Worm (Caenorhabditis elegans) whole organism, L3 larva: ENCODE results near the gene gadr-2.

Source experiments
- R02D3.7 ChIP-seq: fragments of 150-350 bp; optimal IDR thresholded peaks from 2 replicates; lab custom pipeline; 2014; ENCODE audit warnings: missing biosample characterization, missing genetic modification characterization
- ZK546.5 ChIP-seq: sonication (generic microtip); optimal IDR thresholded peaks from 2 replicates; lab custom pipeline; 2017; ENCODE audit warnings: missing biosample characterization, missing genetic modification characterization
- ama-1 ChIP-seq: fragments of 150-350 bp; optimal IDR thresholded peaks from 2 replicates; lab custom pipeline; 2018
- ceh-16 ChIP-seq: sonication (generic microtip); optimal IDR thresholded peaks from 2 replicates; lab custom pipeline; 2017; ENCODE audit warnings: missing biosample characterization, missing genetic modification characterization
- ceh-28 ChIP-seq: fragments of 150-350 bp; optimal IDR thresholded peaks from 2 replicates; lab custom pipeline; 2014; ENCODE audit warnings: missing biosample characterization, missing genetic modification reagents, missing genetic modification characterization
- ceh-82 ChIP-seq: fragments of 150-350 bp; optimal IDR thresholded peaks from 2 replicates; lab custom pipeline; 2014; ENCODE audit warnings: missing biosample characterization, missing genetic modification characterization
- daf-12 ChIP-seq: fragments of 150-350 bp; optimal IDR thresholded peaks from 2 replicates; lab custom pipeline; 2014; ENCODE audit warnings: missing biosample characterization, missing genetic modification reagents, missing genetic modification characterization
- egl-27 ChIP-seq: sonication (generic microtip); optimal IDR thresholded peaks from 4 replicates; lab custom pipeline; 2017; ENCODE audit warnings: missing biosample characterization, missing genetic modification reagents, missing genetic modification characterization
- egl-5 ChIP-seq: fragments of 150-350 bp; optimal IDR thresholded peaks from 2 replicates; lab custom pipeline; 2017; ENCODE audit warnings: missing biosample characterization, missing genetic modification reagents, missing genetic modification characterization, inconsistent platforms
- elt-1 ChIP-seq: fragments of 150-350 bp; optimal IDR thresholded peaks from 2 replicates; lab custom pipeline; 2014; ENCODE audit warnings: missing biosample characterization, missing genetic modification characterization
- elt-2 ChIP-seq: sonication (generic microtip); optimal IDR thresholded peaks from 2 replicates; lab custom pipeline; 2016; ENCODE audit warnings: missing genetic modification reagents, mild to moderate bottlenecking, missing genetic modification characterization, missing compliant biosample characterization
- elt-3 ChIP-seq, 3 experiments: fragments of 150-350 bp in 1 of 3; sonication (generic microtip) in 2 of 3; optimal IDR thresholded peaks; 2 replicates in 2 of 3; 4 replicates in 1 of 3; lab custom pipeline; 2014 to 2017; ENCODE audit warnings: missing biosample characterization in 3 of 3, missing genetic modification characterization in 3 of 3
- eor-1 ChIP-seq, 2 experiments: fragments of 150-350 bp; optimal IDR thresholded peaks; 2 replicates each; lab custom pipeline; 2014 to 2018; ENCODE audit warnings: missing biosample characterization in 2 of 2, missing genetic modification characterization in 2 of 2
- fkh-10 ChIP-seq: sonication (generic microtip); optimal IDR thresholded peaks from 2 replicates; lab custom pipeline; 2017; ENCODE audit warnings: missing biosample characterization, missing genetic modification reagents, missing genetic modification characterization
- fkh-2 ChIP-seq: fragments of 150-350 bp; optimal IDR thresholded peaks from 2 replicates; lab custom pipeline; 2014; ENCODE audit warnings: missing biosample characterization, missing genetic modification reagents, missing genetic modification characterization
- fos-1 ChIP-seq: fragments of 150-350 bp; optimal IDR thresholded peaks from 2 replicates; lab custom pipeline; 2014; ENCODE audit warnings: missing biosample characterization, missing genetic modification characterization
- hmg-11 ChIP-seq: sonication (generic microtip); optimal IDR thresholded peaks from 2 replicates; lab custom pipeline; 2016; ENCODE audit warnings: missing genetic modification characterization, missing compliant biosample characterization
- jun-1 ChIP-seq: fragments of 150-350 bp; optimal IDR thresholded peaks from 2 replicates; lab custom pipeline; 2014; ENCODE audit warnings: missing biosample characterization, missing genetic modification reagents, missing genetic modification characterization
- lin-15B ChIP-seq: fragments of 150-350 bp; optimal IDR thresholded peaks from 2 replicates; lab custom pipeline; 2014; ENCODE audit warnings: missing biosample characterization, missing genetic modification characterization
- lin-39 ChIP-seq: fragments of 150-350 bp; optimal IDR thresholded peaks from 2 replicates; lab custom pipeline; 2018; ENCODE audit warnings: missing biosample characterization, missing genetic modification reagents, missing genetic modification characterization
- mml-1 ChIP-seq: fragments of 150-350 bp; sonication (generic microtip); optimal IDR thresholded peaks from 3 replicates; lab custom pipeline; 2014; ENCODE audit warnings: missing biosample characterization, missing genetic modification characterization
- nfya-1 ChIP-seq: sonication (generic microtip); optimal IDR thresholded peaks from 2 replicates; lab custom pipeline; 2017; ENCODE audit warnings: missing genetic modification characterization, mild to moderate bottlenecking, missing compliant biosample characterization, antibody characterized with exemption, moderate library complexity; ENCODE audit not compliant: insufficient read depth
- nhr-11 ChIP-seq: fragments of 150-350 bp; optimal IDR thresholded peaks from 2 replicates; lab custom pipeline; 2014; ENCODE audit warnings: missing biosample characterization, missing genetic modification characterization
- nhr-12 ChIP-seq: fragments of 150-350 bp; optimal IDR thresholded peaks from 2 replicates; lab custom pipeline; 2014; ENCODE audit warnings: missing biosample characterization, missing genetic modification characterization
- nhr-23 ChIP-seq: fragments of 150-350 bp; optimal IDR thresholded peaks from 2 replicates; lab custom pipeline; 2014; ENCODE audit warnings: missing biosample characterization, missing genetic modification reagents, missing genetic modification characterization
- nhr-237 ChIP-seq: fragments of 150-350 bp; optimal IDR thresholded peaks from 2 replicates; lab custom pipeline; 2014; ENCODE audit warnings: missing biosample characterization, missing genetic modification characterization
- nhr-25 ChIP-seq: sonication (generic microtip); optimal IDR thresholded peaks from 2 replicates; lab custom pipeline; 2017; ENCODE audit warnings: missing biosample characterization, missing genetic modification characterization
- nhr-28 ChIP-seq: fragments of 150-350 bp; optimal IDR thresholded peaks from 2 replicates; lab custom pipeline; 2014; ENCODE audit warnings: missing biosample characterization, missing genetic modification characterization
- nhr-43 ChIP-seq: sonication (generic microtip); optimal IDR thresholded peaks from 2 replicates; lab custom pipeline; 2016; ENCODE audit warnings: mild to moderate bottlenecking, missing genetic modification characterization, missing compliant biosample characterization; ENCODE audit not compliant: poor library complexity, severe bottlenecking
- nhr-67 ChIP-seq: fragments of 150-350 bp; optimal IDR thresholded peaks from 2 replicates; lab custom pipeline; 2014; ENCODE audit warnings: missing biosample characterization, missing genetic modification characterization
- nhr-76 ChIP-seq: fragments of 150-350 bp; sonication (generic microtip); optimal IDR thresholded peaks from 5 replicates; lab custom pipeline; 2014; ENCODE audit warnings: missing biosample characterization, missing genetic modification characterization
- nhr-77 ChIP-seq: fragments of 150-350 bp; optimal IDR thresholded peaks from 2 replicates; lab custom pipeline; 2014; ENCODE audit warnings: missing biosample characterization, missing genetic modification characterization
- pha-4 ChIP-seq: fragments of 150-350 bp; optimal IDR thresholded peaks from 2 replicates; lab custom pipeline; 2014; ENCODE audit warnings: missing biosample characterization, missing genetic modification reagents, missing genetic modification characterization
- pqm-1 ChIP-seq: fragments of 150-350 bp; optimal IDR thresholded peaks from 2 replicates; lab custom pipeline; 2017; ENCODE audit warnings: missing biosample characterization, missing genetic modification characterization, inconsistent platforms
- sea-2 ChIP-seq: fragments of 150-350 bp; sonication (generic microtip); optimal IDR thresholded peaks from 4 replicates; lab custom pipeline; 2014; ENCODE audit warnings: missing biosample characterization, missing genetic modification reagents, missing genetic modification characterization
- skn-1 ChIP-seq: fragments of 150-350 bp; optimal IDR thresholded peaks from 2 replicates; lab custom pipeline; 2014; ENCODE audit warnings: missing biosample characterization, missing genetic modification characterization
- snpc-4 ChIP-seq: fragments of 150-350 bp; optimal IDR thresholded peaks from 2 replicates; lab custom pipeline; 2014; ENCODE audit warnings: missing biosample characterization, missing genetic modification characterization
- tbx-2 ChIP-seq: sonication (generic microtip); optimal IDR thresholded peaks from 2 replicates; lab custom pipeline; 2016; ENCODE audit warnings: mild to moderate bottlenecking, missing genetic modification characterization, missing compliant biosample characterization
- unc-39 ChIP-seq: sonication (generic microtip); optimal IDR thresholded peaks from 4 replicates; lab custom pipeline; 2017; ENCODE audit warnings: missing biosample characterization, missing genetic modification characterization
- unc-62 ChIP-seq: fragments of 150-350 bp; sonication (generic microtip); optimal IDR thresholded peaks from 4 replicates; lab custom pipeline; 2014; ENCODE audit warnings: missing biosample characterization, missing genetic modification reagents, missing genetic modification characterization
- ztf-11 ChIP-seq: fragments of 150-350 bp; optimal IDR thresholded peaks from 2 replicates; lab custom pipeline; 2014; ENCODE audit warnings: missing biosample characterization, missing genetic modification characterization
- ztf-4 ChIP-seq: fragments of 150-350 bp; optimal IDR thresholded peaks from 2 replicates; lab custom pipeline; 2014; ENCODE audit warnings: missing biosample characterization, missing genetic modification characterization

The gadr-2 gene

ce11 chrIV:9523139-9523538 is 38.2 kb upstream of the gadr-2 start:
- TF ChIP-seq ama-1 (lab: Kevin White, UChicago): no peak
- no peak for TF ChIP-seq lin-15B (tag; lab: Kevin White, UChicago)
- TF ChIP-seq fkh-2 (tag; lab: Kevin White, UChicago): no peak
- no peak for TF ChIP-seq nhr-67 (tag; lab: Kevin White, UChicago)
- TF ChIP-seq tbx-2: no peak
- no peak for TF ChIP-seq R02D3.7 (tag; lab: Kevin White, UChicago)
- TF ChIP-seq elt-1 (tag; lab: Kevin White, UChicago): no peak
- TF ChIP-seq unc-39 (tag; lab: Kevin White, UChicago): no peak
- no peak for TF ChIP-seq eor-1 (tag; optimal IDR thresholded peaks at IDR 0.05; lab: Kevin White, UChicago)
- no peak for TF ChIP-seq lin-39 (tag; lab: Kevin White, UChicago)
- TF ChIP-seq hmg-11 (tag; lab: Kevin White, UChicago): no peak
- no peak for TF ChIP-seq nhr-237 (tag; lab: Kevin White, UChicago)
- TF ChIP-seq pqm-1: no peak
- TF ChIP-seq sea-2 (GFP tag; lab: Kevin White, UChicago): no peak
- TF ChIP-seq nhr-43: no peak
- no peak for TF ChIP-seq nhr-76
- TF ChIP-seq nhr-25: no peak
- TF ChIP-seq egl-5 (tag; lab: Kevin White, UChicago): no peak

- TF ChIP-seq nhr-11 (tag; lab: Kevin White, UChicago) (peak; percentile 5), lin-39 (tag; lab: Kevin White, UChicago) (no peak), ceh-16 (tag; lab: Kevin White, UChicago) (no peak)
Observed at ce11 chrIV:9520629-9521028, 35.7 kb upstream of the gadr-2 start.

ce11 chrIV:9518608-9519007 is 33.7 kb upstream of the gadr-2 start, which contains the start of gene nlp-35:
Gene nlp-35, minus strand, starts transcription at chrIV:9518926.
- TF ChIP-seq ztf-4 (tag; lab: Kevin White, UChicago) (no peak), fkh-10 (GFP tag; lab: Kevin White, UChicago) (no peak), R02D3.7 (tag; lab: Kevin White, UChicago) (no peak), mml-1 (no peak), elt-2 (tag; lab: Kevin White, UChicago) (no peak), nfya-1 (tag; lab: Kevin White, UChicago) (no peak), elt-3 (tag; optimal IDR thresholded peaks at IDR 0.05; lab: Kevin White, UChicago) (no peak), eor-1 (tag; optimal IDR thresholded peaks at IDR 0.05; lab: Kevin White, UChicago) (no peak)

ce11 chrIV:9516831-9517230 is 31.9 kb upstream of the gadr-2 start, which contains the start of gene C33A12.19:
Gene C33A12.19, plus strand, starts transcription at chrIV:9516999.
- TF ChIP-seq egl-5 (tag; lab: Kevin White, UChicago): no peak
- no peak for TF ChIP-seq ztf-4 (tag; lab: Kevin White, UChicago)
- no peak for TF ChIP-seq ama-1 (lab: Kevin White, UChicago)
- no peak for TF ChIP-seq mml-1
- peak; percentile 47 for TF ChIP-seq nhr-43
- TF ChIP-seq nhr-12: no peak
- peak; percentile 52 for TF ChIP-seq nhr-23 (tag; lab: Kevin White, UChicago)
- no peak for TF ChIP-seq ceh-28 (tag; lab: Kevin White, UChicago)
- no peak for TF ChIP-seq elt-1 (tag; lab: Kevin White, UChicago)
- peak; percentile 36 for TF ChIP-seq pqm-1
- TF ChIP-seq elt-2 (tag; lab: Kevin White, UChicago): peak; percentile 58
- peak; percentile 34 for TF ChIP-seq nfya-1 (tag; lab: Kevin White, UChicago)

- TF ChIP-seq pqm-1 (peak; percentile 34), elt-2 (tag; lab: Kevin White, UChicago) (peak; percentile 46), nhr-28 (tag; lab: Kevin White, UChicago) (no peak), snpc-4 (tag; lab: Kevin White, UChicago) (no peak)
Observed at ce11 chrIV:9514132-9514531, 29.2 kb upstream of the gadr-2 start.

- TF ChIP-seq pha-4 (tag; lab: Kevin White, UChicago): peak; percentile 79
- no peak for TF ChIP-seq fkh-2 (tag; lab: Kevin White, UChicago)
- TF ChIP-seq skn-1: no peak
- TF ChIP-seq unc-62 (GFP tag; lab: Kevin White, UChicago): no peak
- TF ChIP-seq daf-12 (tag; lab: Kevin White, UChicago): no peak
- TF ChIP-seq pqm-1: peak; percentile 57
- TF ChIP-seq nhr-11 (tag; lab: Kevin White, UChicago): no peak
- no peak for TF ChIP-seq egl-5 (tag; lab: Kevin White, UChicago)
- no peak for TF ChIP-seq ceh-82 (tag; lab: Kevin White, UChicago)
- no peak for TF ChIP-seq ceh-16 (tag; lab: Kevin White, UChicago)
- no peak for TF ChIP-seq fos-1 (tag; lab: Kevin White, UChicago)
- no peak for TF ChIP-seq nhr-77
- no peak for TF ChIP-seq jun-1 (tag; lab: Kevin White, UChicago)
- TF ChIP-seq ztf-11 (tag; lab: Kevin White, UChicago): no peak
- TF ChIP-seq ZK546.5 (tag; lab: Kevin White, UChicago): no peak
- no peak for TF ChIP-seq sea-2 (GFP tag; lab: Kevin White, UChicago)
- peak; percentile 64 for TF ChIP-seq nhr-43
- TF ChIP-seq eor-1 (tag; optimal IDR thresholded peaks at IDR 0.05; lab: Kevin White, UChicago): no peak
- TF ChIP-seq egl-27 (tag; lab: Kevin White, UChicago): no peak
- peak; percentile 39 for TF ChIP-seq lin-39 (tag; lab: Kevin White, UChicago)
- peak; percentile 64 for TF ChIP-seq nhr-23 (tag; lab: Kevin White, UChicago)
Observed at ce11 chrIV:9513360-9513777, 28.4 kb upstream of the gadr-2 start.
